Fruit fly (Drosophila melanogaster) whole organism, wandering third instar larva: ENCODE data around the gene Pdha.
A peak's percentile ranks its signal among the peaks of the same experiment; 100 is the strongest.

ENCODE experiments used
- Abd-B ChIP-seq: fragments of >200 bp; optimal IDR thresholded peaks from 2 replicates; lab custom pipeline; 2017; ENCODE audit warnings: missing biosample characterization, missing genetic modification characterization
- CG9705 ChIP-seq: fragments of 200-800 bp; sonication (Bioruptor generic); optimal IDR thresholded peaks from 2 replicates; lab custom pipeline; 2018; ENCODE audit warnings: missing biosample characterization, mild to moderate bottlenecking, missing genetic modification characterization
- Dif ChIP-seq: fragments of 200-275, 200-300 bp; sonication (Bioruptor generic); optimal IDR thresholded peaks from 2 replicates; lab custom pipeline; 2018; ENCODE audit warnings: missing biosample characterization, missing genetic modification characterization; ENCODE audit not compliant: partially characterized antibody
- GATAd ChIP-seq: sonication (Bioruptor generic); optimal IDR thresholded peaks from 2 replicates; lab custom pipeline; 2016; ENCODE audit warnings: missing biosample characterization, missing genetic modification characterization
- Hnf4 ChIP-seq: fragments of 200-800 bp; sonication (Bioruptor generic); optimal IDR thresholded peaks from 2 replicates; lab custom pipeline; 2016; ENCODE audit warnings: missing biosample characterization, mild to moderate bottlenecking, missing genetic modification characterization
- Hr78 ChIP-seq: fragments of >200 bp; optimal IDR thresholded peaks from 2 replicates; lab custom pipeline; 2017; ENCODE audit warnings: missing biosample characterization, missing genetic modification characterization
- Hr83 ChIP-seq: fragments of 200-300 bp; sonication (Bioruptor generic); optimal IDR thresholded peaks from 2 replicates; lab custom pipeline; 2016; ENCODE audit warnings: missing biosample characterization, mild to moderate bottlenecking, missing genetic modification characterization, moderate library complexity; ENCODE audit not compliant: poor library complexity, severe bottlenecking
- Mio ChIP-seq: sonication (Bioruptor generic); optimal IDR thresholded peaks from 2 replicates; lab custom pipeline; 2016; ENCODE audit warnings: missing biosample characterization, missing genetic modification characterization
- N ChIP-seq: fragments of >200 bp; optimal IDR thresholded peaks from 2 replicates; lab custom pipeline; 2018; ENCODE audit warnings: missing biosample characterization, missing external identifiers, missing genetic modification characterization
- OdsH ChIP-seq: fragments of 200-800 bp; sonication (Bioruptor generic); optimal IDR thresholded peaks from 2 replicates; lab custom pipeline; 2016; ENCODE audit warnings: missing biosample characterization, mild to moderate bottlenecking, missing genetic modification characterization
- Rel ChIP-seq, 2 experiments: fragments of 200-800 bp; sonication (Bioruptor generic) in 1 of 2; optimal IDR thresholded peaks; 2 replicates in 1 of 2; 3 replicates in 1 of 2; lab custom pipeline; 2016 to 2019; ENCODE audit warnings: mild to moderate bottlenecking in 2 of 2, missing biosample characterization in 2 of 2, missing genetic modification characterization in 2 of 2, moderate library complexity in 1 of 2
- Sp1 ChIP-seq: fragments of 200-800 bp; sonication (Bioruptor generic); optimal IDR thresholded peaks from 3 replicates; lab custom pipeline; 2019; ENCODE audit warnings: missing biosample characterization, mild to moderate bottlenecking, missing genetic modification characterization, moderate library complexity
- Vsx2 ChIP-seq: fragments of 200-300, 225-300 bp; sonication (Bioruptor generic); optimal IDR thresholded peaks from 2 replicates; lab custom pipeline; 2018; ENCODE audit warnings: missing biosample characterization, missing genetic modification characterization; ENCODE audit not compliant: partially characterized antibody
- br ChIP-seq: fragments of 200-800 bp; sonication (Bioruptor generic); optimal IDR thresholded peaks from 2 replicates; lab custom pipeline; 2016; ENCODE audit warnings: missing biosample characterization, missing genetic modification characterization
- brk ChIP-seq: fragments of 200-800 bp; sonication (Bioruptor generic); optimal IDR thresholded peaks from 2 replicates; lab custom pipeline; 2016; ENCODE audit warnings: missing biosample characterization, mild to moderate bottlenecking, missing genetic modification characterization
- dl ChIP-seq, 2 experiments: fragments of 175-275, 200-275 bp in 1 of 2; fragments of 200-275 bp in 1 of 2; sonication (Bioruptor generic); optimal IDR thresholded peaks; lab custom pipeline; 2018; ENCODE audit warnings: mild to moderate bottlenecking in 2 of 2, missing biosample characterization in 2 of 2, missing genetic modification characterization in 2 of 2, moderate library complexity in 2 of 2; ENCODE audit not compliant: partially characterized antibody in 2 of 2, insufficient read depth in 1 of 2
- dmrt93B ChIP-seq: fragments of 200-800 bp; sonication (Bioruptor generic); optimal IDR thresholded peaks from 2 replicates; lab custom pipeline; 2018; ENCODE audit warnings: missing biosample characterization, mild to moderate bottlenecking, missing genetic modification characterization
- dsf ChIP-seq: sonication (Bioruptor generic); optimal IDR thresholded peaks from 2 replicates; lab custom pipeline; 2016; ENCODE audit warnings: missing biosample characterization, missing genetic modification characterization, borderline replicate concordance
- foxo ChIP-seq, 2 experiments: fragments of 200-800 bp; sonication (Bioruptor generic); optimal IDR thresholded peaks; 2 replicates in 1 of 2; 3 replicates in 1 of 2; lab custom pipeline; 2016 to 2017; ENCODE audit warnings: missing biosample characterization in 2 of 2, missing genetic modification characterization in 2 of 2
- fru ChIP-seq: fragments of 200-800 bp; sonication (Bioruptor generic); optimal IDR thresholded peaks from 3 replicates; lab custom pipeline; 2016; ENCODE audit warnings: missing biosample characterization, mild to moderate bottlenecking, missing genetic modification characterization
- h ChIP-seq: fragments of 200-800 bp; sonication (Bioruptor generic); optimal IDR thresholded peaks from 3 replicates; lab custom pipeline; 2016; ENCODE audit warnings: missing biosample characterization, mild to moderate bottlenecking, missing genetic modification characterization
- jim ChIP-seq: fragments of 175-275, 200-325 bp; sonication (Bioruptor generic); optimal IDR thresholded peaks from 2 replicates; lab custom pipeline; 2016; ENCODE audit warnings: missing biosample characterization, mild to moderate bottlenecking, missing genetic modification characterization
- lola ChIP-seq: fragments of >200 bp; optimal IDR thresholded peaks from 2 replicates; lab custom pipeline; 2017; ENCODE audit warnings: missing biosample characterization, missing genetic modification characterization
- pan ChIP-seq: fragments of >200 bp; optimal IDR thresholded peaks from 2 replicates; lab custom pipeline; 2017
- psq ChIP-seq: fragments of 200-800 bp; sonication (Bioruptor generic); optimal IDR thresholded peaks from 3 replicates; lab custom pipeline; 2017; ENCODE audit warnings: missing biosample characterization, mild to moderate bottlenecking, missing genetic modification characterization, moderate library complexity
- rgr ChIP-seq: fragments of 200-800 bp; sonication (Bioruptor generic); optimal IDR thresholded peaks from 3 replicates; lab custom pipeline; 2016; ENCODE audit warnings: missing biosample characterization, mild to moderate bottlenecking, missing genetic modification characterization
- sage ChIP-seq: fragments of 200-800 bp; sonication (Bioruptor generic); optimal IDR thresholded peaks from 2 replicates; lab custom pipeline; 2016; ENCODE audit warnings: missing biosample characterization, mild to moderate bottlenecking, missing genetic modification characterization
- sv ChIP-seq: fragments of 200-800 bp; sonication (Bioruptor generic); optimal IDR thresholded peaks from 3 replicates; lab custom pipeline; 2016; ENCODE audit warnings: missing biosample characterization, missing genetic modification characterization
- usp ChIP-seq: fragments of >200 bp; optimal IDR thresholded peaks from 2 replicates; lab custom pipeline; 2017; ENCODE audit warnings: missing biosample characterization, missing genetic modification characterization
- woc ChIP-seq: sonication (Bioruptor generic); optimal IDR thresholded peaks from 2 replicates; lab custom pipeline; 2016; ENCODE audit warnings: missing biosample characterization, mild to moderate bottlenecking, missing genetic modification characterization

The Pdha gene

DNA sequence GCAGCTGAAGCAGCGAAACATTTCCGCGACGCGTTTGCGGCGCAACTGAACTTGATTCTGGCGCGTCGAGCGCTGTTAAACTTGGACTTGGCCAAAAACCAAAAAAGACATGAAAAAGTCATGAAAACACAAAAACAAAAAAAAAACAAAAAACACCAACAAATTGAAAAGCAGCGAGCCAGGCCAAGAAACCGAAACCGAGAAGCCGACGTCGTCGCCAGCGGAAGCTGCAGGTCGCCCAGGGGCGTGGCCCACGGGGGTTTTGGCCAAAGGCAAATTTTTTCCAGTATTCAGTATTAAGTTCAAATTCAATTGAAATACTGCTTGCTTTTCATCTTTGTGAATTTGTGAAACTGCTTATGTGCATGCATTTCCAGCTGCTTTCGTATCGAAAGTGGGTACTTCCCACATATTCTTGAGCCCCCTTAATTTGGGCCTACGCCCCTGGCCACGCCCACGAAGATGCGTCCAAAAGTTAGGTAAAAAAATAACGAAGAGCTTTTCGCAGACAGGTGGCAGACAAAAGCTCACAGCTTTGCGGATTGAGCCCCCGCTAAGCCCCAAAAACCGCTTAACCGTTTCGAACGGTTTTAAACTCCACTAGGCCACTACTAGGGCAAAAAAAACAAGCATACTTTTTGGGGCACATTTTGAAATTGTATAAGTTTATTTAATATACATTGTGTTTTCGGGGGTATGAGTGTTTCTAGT, 35.3 kb upstream of the Pdha start, which contains the start of gene CG3009 (continued):
- TF ChIP-seq brk (GFP tag; lab: Kevin White, UChicago), result peak; percentile 76
- TF ChIP-seq Sp1 (GFP tag; lab: Kevin White, UChicago), result peak; percentile 97
- peak; percentile 98 for TF ChIP-seq br (GFP tag; lab: Kevin White, UChicago)
- TF ChIP-seq psq (GFP tag; lab: Kevin White, UChicago), result peak; percentile 94
- peak; percentile 80 to 99 for TF ChIP-seq foxo (GFP tag; optimal IDR thresholded peaks at IDR 0.05; lab: Kevin White, UChicago)

DNA sequence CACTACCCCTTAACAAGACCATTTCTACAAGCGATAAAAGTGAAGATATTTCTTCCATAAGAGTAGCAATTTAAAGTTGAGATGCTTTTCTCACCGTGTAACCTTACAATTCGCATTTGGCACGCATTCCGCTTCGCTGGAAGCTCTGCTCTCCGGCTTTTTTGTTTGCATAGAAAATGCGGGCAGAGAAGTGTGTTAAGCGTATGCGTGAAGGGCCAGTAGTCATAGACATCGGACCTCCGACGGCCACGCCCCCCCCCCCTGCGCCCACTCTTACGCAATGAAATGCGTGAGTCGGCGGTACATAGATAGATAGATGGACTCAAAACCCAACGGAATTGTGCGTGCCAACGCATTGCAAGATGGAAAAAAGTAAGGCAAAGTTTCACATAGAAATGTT, 32.6 kb upstream of the Pdha start:
- TF ChIP-seq Dif (GFP tag; lab: Kevin White, UChicago) (no peak), GATAd (GFP tag; lab: Kevin White, UChicago) (no peak), dl (GFP tag; optimal IDR thresholded peaks at IDR 0.05; lab: Kevin White, UChicago; ENCODE audit: insufficient read depth in 1 of 2, partially characterized antibody in 2 of 2) (no peak)

DNA sequence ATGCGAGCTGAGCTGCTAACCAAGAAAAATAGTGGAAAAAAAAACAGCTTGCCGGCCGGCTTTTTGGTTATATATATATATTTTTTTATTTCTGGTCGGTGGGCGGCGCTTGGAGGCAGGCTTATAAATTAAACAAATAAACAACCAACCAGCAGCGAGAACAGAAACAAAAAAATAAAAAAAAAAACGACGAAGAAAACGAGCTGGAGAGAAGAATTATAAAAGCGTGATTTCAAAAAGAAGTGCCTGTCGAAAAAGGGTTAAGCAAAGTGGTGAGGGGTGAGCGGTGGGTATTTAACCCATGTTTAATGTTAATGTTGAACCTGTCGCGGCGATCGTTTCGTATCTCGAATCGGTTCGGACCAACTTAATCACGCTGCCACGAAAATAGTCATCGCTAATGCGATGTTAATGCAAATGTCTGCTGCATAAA, 30.9 kb upstream of the Pdha start:
- TF ChIP-seq Mio (no peak), Sp1 (GFP tag; lab: Kevin White, UChicago) (peak; percentile 17)
- TF ChIP-seq, all 38 proteins: peak for 1

DNA sequence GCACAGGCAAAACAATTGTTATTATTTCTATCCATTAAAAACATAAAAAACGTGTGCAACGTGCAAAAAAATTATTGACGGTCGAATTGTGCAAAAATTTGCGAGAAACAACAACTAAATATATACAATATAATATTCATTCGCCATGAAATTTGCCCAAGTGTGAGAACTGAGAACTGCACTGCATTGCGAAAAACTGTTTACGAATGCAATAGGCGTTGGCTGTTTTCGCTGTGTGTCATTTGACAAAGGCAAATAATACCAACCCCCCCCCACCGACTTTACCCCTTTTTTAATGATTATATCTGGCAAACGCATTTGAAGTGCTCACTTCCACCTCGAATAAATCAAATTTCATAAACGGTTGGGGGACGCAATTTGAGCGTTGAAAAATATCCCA, 27.0 kb upstream of the Pdha start:
- TF ChIP-seq Hr78 (no peak), rgr (GFP tag; lab: Kevin White, UChicago) (no peak), Sp1 (GFP tag; lab: Kevin White, UChicago) (no peak), usp (GFP tag; lab: Kevin White, UChicago) (no peak), N (GFP tag; lab: Kevin White, UChicago) (no peak), jim (GFP tag; lab: Kevin White, UChicago) (no peak), Rel (GFP tag; optimal IDR thresholded peaks at IDR 0.05; lab: Kevin White, UChicago) (no peak), Rel (tag; optimal IDR thresholded peaks at IDR 0.05; lab: Kevin White, UChicago) (no peak), brk (GFP tag; lab: Kevin White, UChicago) (no peak), dsf (GFP tag; lab: Kevin White, UChicago) (no peak), dmrt93B (GFP tag; lab: Kevin White, UChicago) (no peak), lola (GFP tag; lab: Kevin White, UChicago) (no peak), Hnf4 (GFP tag; lab: Kevin White, UChicago) (no peak), Abd-B (GFP tag; lab: Kevin White, UChicago) (no peak), woc (no peak), h (GFP tag; lab: Kevin White, UChicago) (no peak), sage (GFP tag; lab: Kevin White, UChicago) (no peak), sv (GFP tag; lab: Kevin White, UChicago) (no peak), fru (GFP tag; lab: Kevin White, UChicago) (no peak), CG9705 (GFP tag; lab: Kevin White, UChicago) (no peak)

DNA sequence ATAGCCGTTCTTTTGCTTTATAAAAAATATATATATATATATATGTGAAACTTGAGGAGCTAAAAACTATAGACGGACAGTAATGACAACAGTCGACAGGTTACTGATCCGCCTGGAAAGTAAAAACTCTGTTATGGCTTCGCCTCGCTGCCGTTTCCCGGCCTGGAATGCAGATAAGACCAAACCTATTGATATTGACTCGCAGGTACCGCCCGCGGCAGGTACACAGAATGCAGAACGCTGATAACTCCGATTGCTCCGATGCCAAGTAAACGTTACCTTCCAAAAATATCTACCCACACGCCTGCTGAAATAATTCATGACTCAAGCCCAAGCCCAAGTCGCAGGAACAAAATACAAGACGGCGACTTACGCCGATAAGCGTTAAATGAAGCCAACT, 24.7 kb upstream of the Pdha start:
- TF ChIP-seq br (GFP tag; lab: Kevin White, UChicago), result peak; percentile 5
- no peak for TF ChIP-seq Vsx2 (GFP tag; lab: Kevin White, UChicago)
- peak; percentile 21 for TF ChIP-seq GATAd (GFP tag; lab: Kevin White, UChicago)
- TF ChIP-seq h (GFP tag; lab: Kevin White, UChicago), result peak; percentile 30
- TF ChIP-seq OdsH, result no peak
- TF ChIP-seq Sp1 (GFP tag; lab: Kevin White, UChicago), result peak; percentile 5
- TF ChIP-seq sv (GFP tag; lab: Kevin White, UChicago), result no peak
- TF ChIP-seq Hr83 (GFP tag; lab: Kevin White, UChicago), result peak; percentile 22
- TF ChIP-seq Hr78, result no peak
- no peak for TF ChIP-seq pan (lab: Kevin White, UChicago)
- no peak for TF ChIP-seq N (GFP tag; lab: Kevin White, UChicago)
- TF ChIP-seq rgr (GFP tag; lab: Kevin White, UChicago), result peak; percentile 30
- peak; percentile 52 for TF ChIP-seq dsf (GFP tag; lab: Kevin White, UChicago)
- peak; percentile 19 for TF ChIP-seq Hnf4 (GFP tag; lab: Kevin White, UChicago)
- no peak for TF ChIP-seq foxo (GFP tag; optimal IDR thresholded peaks at IDR 0.05; lab: Kevin White, UChicago)
